Fruit fly (Drosophila melanogaster): ENCODE data around the gene Manf.

- no peak for TF ChIP-seq pan (optimal IDR thresholded peaks at IDR 0.05)
- no peak for TF ChIP-seq CG8478 (optimal IDR thresholded peaks at IDR 0.05)
Observed at dm6 chr3R:16370433-16370832, 21.2 kb downstream of the Manf start, which contains the start of gene CG10317.
